Worm (Caenorhabditis elegans): ENCODE results near the gene F01G10.6.

DNA sequence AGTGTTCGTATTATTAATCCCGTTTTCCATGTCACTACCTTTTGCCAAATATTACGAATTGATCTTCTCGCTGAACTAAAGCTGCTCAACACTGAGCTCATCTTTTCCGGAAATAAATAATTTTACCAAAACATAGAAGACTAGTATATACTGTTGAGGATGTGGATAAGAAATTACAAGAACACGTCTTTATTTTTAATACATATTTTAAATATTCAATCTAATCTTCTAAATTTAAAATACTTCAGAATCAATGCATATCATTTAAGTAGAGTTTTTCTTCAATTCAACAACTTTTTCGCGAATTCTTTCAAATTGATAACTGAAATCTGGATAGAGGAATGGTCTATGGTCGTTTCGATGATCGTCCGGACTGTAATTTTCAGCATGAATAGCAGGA is 12.6 kb downstream of the F01G10.6 start, which contains the start of gene abt-1:
- TF ChIP-seq ztf-11 (tag; optimal IDR thresholded peaks at IDR 0.05) (no peak), attf-4 (tag; optimal IDR thresholded peaks at IDR 0.05) (no peak), dpl-1 (GFP tag; optimal IDR thresholded peaks at IDR 0.05) (no peak), ceh-62 (tag; optimal IDR thresholded peaks at IDR 0.05) (no peak), mdl-1 (tag; optimal IDR thresholded peaks at IDR 0.05) (no peak), F49E8.2 (tag; optimal IDR thresholded peaks at IDR 0.05; ENCODE audit: borderline replicate concordance) (no peak)

Measured in whole organism, L4 larva.